Fruit fly (Drosophila melanogaster): Measurements from ENCODE around the gene CG33640.

Gene CG33640

dm6 chr2L:13571791-13572451 is 44.3 kb downstream of the CG33640 start:
- TF ChIP-seq Sin3A (optimal IDR thresholded peaks at IDR 0.05) (no peak), ttk (optimal IDR thresholded peaks at IDR 0.05) (no peak), insv (optimal IDR thresholded peaks at IDR 0.05) (no peak), h (optimal IDR thresholded peaks at IDR 0.05) (no peak), psq (optimal IDR thresholded peaks at IDR 0.05) (no peak), Myc (optimal IDR thresholded peaks at IDR 0.05) (no peak)

All from Kc167 (cell line).